Worm (Caenorhabditis elegans) whole organism, L4/young adult: ENCODE results near the gene F17E9.3.

Experiments
- W03F9.2 ChIP-seq: fragments of 150-350 bp; optimal IDR thresholded peaks from 2 replicates; lab custom pipeline; 2014; ENCODE audit warnings: missing biosample characterization, missing genetic modification characterization
- him-1 ChIP-seq: sonication (generic microtip); optimal IDR thresholded peaks from 2 replicates; lab custom pipeline; 2016; ENCODE audit warnings: missing genotype, missing genetic modification reagents, missing genetic modification characterization, missing compliant biosample characterization

ce11 chrIV:8377501-8377900, 22.8 kb downstream of the F17E9.3 start, which contains the start of gene D2096.7:
- TF ChIP-seq W03F9.2 (no peak), him-1 (tag; lab: Kevin White, UChicago) (no peak)
